Worm (Caenorhabditis elegans) whole organism, L4 larva: ENCODE data around the gene F48G7.5.

ENCODE experiments used
- F10B5.3 ChIP-seq: sonication (generic microtip); optimal IDR thresholded peaks from 2 replicates; lab custom pipeline; 2016; ENCODE audit warnings: mild to moderate bottlenecking, missing genetic modification characterization, missing compliant biosample characterization
- T26A8.4 ChIP-seq: fragments of 200-800 bp; sonication (Bioruptor generic); IDR thresholded peaks from 2 replicates; pipeline ENCODE4 v1.3.6; 2022; ENCODE audit warnings: missing genetic modification characterization, missing compliant biosample characterization
- ceh-20 ChIP-seq: fragments of 200-800 bp; sonication (Bioruptor generic); IDR thresholded peaks from 2 replicates; pipeline ENCODE4 v1.3.6; 2022; ENCODE audit warnings: missing genetic modification reagents, missing genetic modification characterization, missing compliant biosample characterization
- ceh-32 ChIP-seq: sonication (generic microtip); optimal IDR thresholded peaks from 2 replicates; lab custom pipeline; 2016; ENCODE audit warnings: mild to moderate bottlenecking, missing genetic modification characterization, missing compliant biosample characterization; ENCODE audit not compliant: poor library complexity
- ceh-44 ChIP-seq: fragments of 200-800 bp; sonication (Bioruptor generic); IDR thresholded peaks from 2 replicates; pipeline ENCODE4 v1.3.6; 2022; ENCODE audit warnings: missing genetic modification reagents, missing genetic modification characterization, missing compliant biosample characterization
- ctbp-1 ChIP-seq: fragments of 200-800 bp; sonication (Bioruptor generic); IDR thresholded peaks from 2 replicates; pipeline ENCODE4 v1.3.6; 2022; ENCODE audit warnings: missing genetic modification reagents, missing genetic modification characterization, missing compliant biosample characterization
- dpl-1 ChIP-seq: fragments of 150-350 bp; optimal IDR thresholded peaks from 2 replicates; lab custom pipeline; 2014; ENCODE audit warnings: missing biosample characterization, missing genetic modification reagents, missing genetic modification characterization
- duxl-1 ChIP-seq: sonication (generic microtip); optimal IDR thresholded peaks from 2 replicates; lab custom pipeline; 2016; ENCODE audit warnings: mild to moderate bottlenecking, missing genetic modification characterization, moderate library complexity, missing compliant biosample characterization; ENCODE audit not compliant: poor library complexity
- egl-27 ChIP-seq: sonication (generic microtip); optimal IDR thresholded peaks from 3 replicates; lab custom pipeline; 2017; ENCODE audit warnings: missing biosample characterization, missing genetic modification reagents, missing genetic modification characterization
- gei-8 ChIP-seq: fragments of 200-800 bp; sonication (Bioruptor generic); optimal IDR thresholded peaks from 2 replicates; lab custom pipeline; 2018; ENCODE audit warnings: mild to moderate bottlenecking, missing genetic modification characterization, missing compliant biosample characterization
- hlh-11 ChIP-seq: fragments of 200-800 bp; sonication (Bioruptor generic); optimal IDR thresholded peaks from 2 replicates; lab custom pipeline; 2018; ENCODE audit warnings: mild to moderate bottlenecking, missing genetic modification characterization, missing compliant biosample characterization
- hlh-30 ChIP-seq: sonication (generic microtip); optimal IDR thresholded peaks from 2 replicates; lab custom pipeline; 2017; ENCODE audit warnings: antibody characterized with exemption, mild to moderate bottlenecking, missing genetic modification characterization, missing compliant biosample characterization; ENCODE audit not compliant: insufficient read depth
- lir-3 ChIP-seq: sonication (generic microtip); optimal IDR thresholded peaks from 2 replicates; lab custom pipeline; 2016; ENCODE audit warnings: mild to moderate bottlenecking, missing genetic modification characterization, missing compliant biosample characterization
- lsy-2 ChIP-seq, 2 experiments: fragments of 150-350 bp in 1 of 2; sonication (generic microtip) in 1 of 2; optimal IDR thresholded peaks; 2 replicates each; lab custom pipeline; 2014 to 2017; ENCODE audit warnings: missing biosample characterization in 2 of 2, missing genetic modification characterization in 2 of 2
- madf-5 ChIP-seq, 2 experiments: fragments of 200-800 bp; sonication (Bioruptor generic); IDR thresholded peaks; 2 replicates each; pipeline ENCODE4 v1.3.6; 2022; ENCODE audit warnings: missing compliant biosample characterization in 2 of 2, missing genetic modification characterization in 2 of 2
- mdt-29 ChIP-seq: fragments of 200-800 bp; sonication (Bioruptor generic); IDR thresholded peaks from 2 replicates; pipeline ENCODE4 v1.3.6; 2022; ENCODE audit warnings: missing genetic modification reagents, missing genetic modification characterization, missing compliant biosample characterization
- mxl-3 ChIP-seq: fragments of 200-800 bp; sonication (Bioruptor generic); optimal IDR thresholded peaks from 2 replicates; lab custom pipeline; 2018; ENCODE audit warnings: mild to moderate bottlenecking, missing genetic modification characterization, missing compliant biosample characterization
- nhr-11 ChIP-seq: fragments of 150-350 bp; optimal IDR thresholded peaks from 2 replicates; lab custom pipeline; 2014; ENCODE audit warnings: missing biosample characterization, missing genetic modification characterization
- nhr-25 ChIP-seq: sonication (generic microtip); optimal IDR thresholded peaks from 2 replicates; lab custom pipeline; 2017; ENCODE audit warnings: missing genetic modification characterization, mild to moderate bottlenecking, missing compliant biosample characterization, antibody characterized with exemption, moderate library complexity, borderline replicate concordance; ENCODE audit not compliant: insufficient read depth
- nhr-41 ChIP-seq: fragments of 200-800 bp; sonication (Bioruptor generic); IDR thresholded peaks from 2 replicates; pipeline ENCODE4 v1.3.6; 2022; ENCODE audit warnings: missing genetic modification reagents, missing genetic modification characterization, missing compliant biosample characterization
- nhr-6 ChIP-seq: fragments of 150-350 bp; optimal IDR thresholded peaks from 2 replicates; lab custom pipeline; 2014; ENCODE audit warnings: missing biosample characterization, missing genetic modification characterization
- php-3 ChIP-seq: fragments of 200-800 bp; sonication (Bioruptor generic); IDR thresholded peaks from 2 replicates; pipeline ENCODE4 v1.3.6; 2022; ENCODE audit warnings: missing genetic modification reagents, missing genetic modification characterization, missing compliant biosample characterization
- pqm-1 ChIP-seq: sonication (generic microtip); optimal IDR thresholded peaks from 2 replicates; lab custom pipeline; 2017; ENCODE audit warnings: missing biosample characterization, missing genetic modification characterization
- rbr-2 ChIP-seq: sonication (generic microtip); optimal IDR thresholded peaks from 2 replicates; lab custom pipeline; 2016; ENCODE audit warnings: missing genotype, missing genetic modification characterization, missing compliant biosample characterization
- saeg-2 ChIP-seq: fragments of 200-800 bp; sonication (Bioruptor generic); IDR thresholded peaks from 2 replicates; pipeline ENCODE4 v1.3.6; 2022; ENCODE audit warnings: missing genetic modification reagents, missing genetic modification characterization, missing compliant biosample characterization
- set-16 ChIP-seq: fragments of 200-800 bp; sonication (Bioruptor generic); IDR thresholded peaks from 2 replicates; pipeline ENCODE4 v1.3.6; 2022; ENCODE audit warnings: missing genetic modification reagents, missing genetic modification characterization, missing compliant biosample characterization
- snpc-1.2 ChIP-seq: fragments of 200-800 bp; sonication (Bioruptor generic); IDR thresholded peaks from 2 replicates; pipeline ENCODE4 v1.3.6; 2022; ENCODE audit warnings: missing genetic modification reagents, missing genetic modification characterization, missing compliant biosample characterization
- tag-97 ChIP-seq: fragments of 200-800 bp; sonication (Bioruptor generic); IDR thresholded peaks from 2 replicates; pipeline ENCODE4 v1.3.6; 2022; ENCODE audit warnings: missing genetic modification characterization, missing compliant biosample characterization
- zag-1 ChIP-seq: fragments of 150-350 bp; optimal IDR thresholded peaks from 2 replicates; lab custom pipeline; 2014; ENCODE audit warnings: missing biosample characterization, missing genetic modification characterization
- zfp-3 ChIP-seq: fragments of 200-800 bp; sonication (Bioruptor generic); conservative IDR thresholded peaks from 2 replicates; pipeline ENCODE4 v1.3.6; 2022; ENCODE audit warnings: missing genetic modification reagents, missing genetic modification characterization, missing compliant biosample characterization
- zip-2 ChIP-seq: fragments of 150-350 bp; optimal IDR thresholded peaks from 2 replicates; lab custom pipeline; 2014; ENCODE audit warnings: missing biosample characterization, missing genetic modification characterization
- ztf-11 ChIP-seq: fragments of 150-350 bp; optimal IDR thresholded peaks from 2 replicates; lab custom pipeline; 2014; ENCODE audit warnings: missing biosample characterization, missing genetic modification characterization
- ztf-7 ChIP-seq: fragments of 150-350 bp; optimal IDR thresholded peaks from 2 replicates; lab custom pipeline; 2014; ENCODE audit warnings: missing biosample characterization, missing genetic modification characterization

The F48G7.5 gene

ce11 chrV:655823-656222 lies 33.1 kb upstream of the F48G7.5 start, which contains the start of gene srh-245:
srh-245 (minus strand) TSS chrV:655923.
- TF ChIP-seq dpl-1 (GFP tag; lab: Kevin White, UChicago) (no peak), gei-8 (no peak), ztf-7 (tag; lab: Kevin White, UChicago) (no peak), php-3 (GFP tag; lab: Robert Waterston, UW) (no peak), mdt-29 (GFP tag; lab: Robert Waterston, UW) (no peak), set-16 (no peak), zag-1 (tag; lab: Kevin White, UChicago) (no peak)

- TF ChIP-seq nhr-11 (no peak), mxl-3 (GFP tag; lab: Kevin White, UChicago) (no peak), F10B5.3 (tag; lab: Kevin White, UChicago) (no peak), php-3 (GFP tag; lab: Robert Waterston, UW) (no peak), lir-3 (tag; lab: Kevin White, UChicago) (no peak), ztf-7 (tag; lab: Kevin White, UChicago) (no peak), nhr-6 (tag; lab: Kevin White, UChicago) (no peak), dpl-1 (GFP tag; lab: Kevin White, UChicago) (no peak), zip-2 (tag; lab: Kevin White, UChicago) (no peak), ceh-32 (tag; lab: Kevin White, UChicago) (no peak), ztf-11 (tag; lab: Kevin White, UChicago) (no peak), duxl-1 (tag; lab: Kevin White, UChicago) (no peak)
These were observed 31.7 kb upstream of the F48G7.5 start, which contains the start of gene srj-6 for ce11 chrV:654402-654801. srj-6 (minus strand) TSS chrV:654502.

- no peak for TF ChIP-seq lsy-2 (tag; optimal IDR thresholded peaks at IDR 0.05; lab: Kevin White, UChicago)
- no peak for TF ChIP-seq ceh-44
- no peak for TF ChIP-seq hlh-30 (tag; lab: Kevin White, UChicago)
- TF ChIP-seq nhr-41 (GFP tag; lab: Robert Waterston, UW), result no peak
- TF ChIP-seq ceh-20 (GFP tag; lab: Robert Waterston, UW), result no peak
- no peak for TF ChIP-seq set-16
- no peak for TF ChIP-seq zfp-3
- TF ChIP-seq nhr-6 (tag; lab: Kevin White, UChicago), result no peak
- TF ChIP-seq tag-97 (GFP tag; lab: Robert Waterston, UW), result no peak
- no peak for TF ChIP-seq snpc-1.2 (GFP tag; lab: Robert Waterston, UW)
- no peak for TF ChIP-seq hlh-11 (tag; lab: Kevin White, UChicago)
- no peak for TF ChIP-seq egl-27 (tag; lab: Kevin White, UChicago)
- TF ChIP-seq madf-5 (GFP tag; IDR thresholded peaks at IDR 0.05; lab: Robert Waterston, UW), result no peak
- TF ChIP-seq T26A8.4 (GFP tag; lab: Robert Waterston, UW), result no peak
- no peak for TF ChIP-seq ctbp-1 (GFP tag; lab: Robert Waterston, UW)
- TF ChIP-seq F10B5.3 (tag; lab: Kevin White, UChicago), result no peak
- TF ChIP-seq saeg-2, result no peak
These were observed 30.2 kb upstream of the F48G7.5 start, which contains the start of gene srj-5 for ce11 chrV:652940-653339. srj-5 (minus strand) TSS chrV:653040.

- TF ChIP-seq nhr-25, result no peak
These were observed 24.2 kb upstream of the F48G7.5 start, which contains the start of gene ugt-42 for ce11 chrV:646888-647287. ugt-42 (plus strand) TSS chrV:647188.

- TF ChIP-seq rbr-2 (tag; lab: Kevin White, UChicago) (no peak), pqm-1 (tag; lab: Kevin White, UChicago) (no peak)
These were observed 23.4 kb upstream of the F48G7.5 start, which contains the start of gene F48G7.12 for ce11 chrV:646129-646528. F48G7.12 (minus strand) TSS chrV:646229.
